Fruit fly (Drosophila melanogaster) whole organism, embryonic: ENCODE measurements around the gene CG4658.
A peak's percentile ranks its signal among the peaks of the same experiment; 100 is the strongest.

Source experiments
- Antp ChIP-seq: fragments of 200-800 bp; sonication (Bioruptor generic); optimal IDR thresholded peaks from 3 replicates; lab custom pipeline; 2016; ENCODE audit warnings: missing biosample characterization, missing genetic modification characterization
- Awh ChIP-seq: fragments of 200-800 bp; sonication (Bioruptor generic); IDR thresholded peaks from 2 replicates; pipeline ENCODE4, ENCODE4 v1.3.6; 2022; ENCODE audit warnings: missing biosample characterization, missing genetic modification characterization
- BEAF-32 ChIP-seq: fragments of 200-800 bp; sonication (Bioruptor generic); optimal IDR thresholded peaks from 3 replicates; lab custom pipeline; 2017; ENCODE audit warnings: missing biosample characterization, missing genetic modification characterization, mild to moderate bottlenecking, moderate library complexity, missing genetic modification reagents
- CG10267 ChIP-seq: fragments of 200-800 bp; sonication (Bioruptor generic); optimal IDR thresholded peaks from 2 replicates; lab custom pipeline; 2018; ENCODE audit warnings: missing biosample characterization, mild to moderate bottlenecking, missing genetic modification characterization, moderate library complexity
- CG10462 ChIP-seq: fragments of 200-800 bp; sonication (Bioruptor generic); optimal IDR thresholded peaks from 2 replicates; lab custom pipeline; 2016; ENCODE audit warnings: missing biosample characterization, missing genetic modification characterization
- CG12155 ChIP-seq: fragments of 200-800 bp; sonication (Bioruptor generic); optimal IDR thresholded peaks from 3 replicates; lab custom pipeline; 2016; ENCODE audit warnings: missing biosample characterization, missing genetic modification characterization
- CG14860 ChIP-seq: fragments of 200-800 bp; sonication (Bioruptor generic); IDR thresholded peaks from 3 replicates; pipeline ENCODE4 v1.3.6; 2022; ENCODE audit warnings: missing biosample characterization, missing genetic modification characterization; ENCODE audit not compliant: partially characterized antibody
- CG17912 ChIP-seq: fragments of 200-800 bp; sonication (Bioruptor generic); optimal IDR thresholded peaks from 2 replicates; lab custom pipeline; 2018; ENCODE audit warnings: missing biosample characterization, mild to moderate bottlenecking, missing genetic modification characterization
- CG3065 ChIP-seq: fragments of 200-800 bp; sonication (Bioruptor generic); optimal IDR thresholded peaks from 2 replicates; lab custom pipeline; 2016; ENCODE audit warnings: missing biosample characterization, missing genetic modification characterization
- CG31365 ChIP-seq: fragments of 200-800 bp; sonication (Bioruptor generic); optimal IDR thresholded peaks from 2 replicates; lab custom pipeline; 2018; ENCODE audit warnings: missing biosample characterization, mild to moderate bottlenecking, missing genetic modification characterization
- CG32532 ChIP-seq: fragments of 200-800 bp; sonication (Bioruptor generic); IDR thresholded peaks from 2 replicates; pipeline ENCODE4 v1.3.6; 2022; ENCODE audit warnings: missing biosample characterization, missing genetic modification characterization
- CG32772 ChIP-seq: fragments of 200-800 bp; sonication (Bioruptor generic); IDR thresholded peaks from 2 replicates; pipeline ENCODE4 v1.3.6; 2022; ENCODE audit warnings: missing biosample characterization, missing genetic modification characterization
- CG3838 ChIP-seq: fragments of 200-800 bp; sonication (Bioruptor generic); optimal IDR thresholded peaks from 3 replicates; lab custom pipeline; 2016; ENCODE audit warnings: missing biosample characterization, missing genetic modification characterization
- CG6254 ChIP-seq: fragments of 200-800 bp; sonication (Bioruptor generic); optimal IDR thresholded peaks from 3 replicates; lab custom pipeline; 2017; ENCODE audit warnings: mild to moderate bottlenecking, missing biosample characterization, missing genetic modification reagents, missing genetic modification characterization
- CG6765 ChIP-seq: fragments of 200-800 bp; sonication (Bioruptor generic); optimal IDR thresholded peaks from 3 replicates; lab custom pipeline; 2017; ENCODE audit warnings: missing biosample characterization, mild to moderate bottlenecking, missing genetic modification characterization
- CG9609 ChIP-seq: fragments of 200-800 bp; sonication (Bioruptor generic); optimal IDR thresholded peaks from 3 replicates; lab custom pipeline; 2016; ENCODE audit warnings: missing biosample characterization, missing genetic modification characterization
- Dfd ChIP-seq, 2 experiments: fragments of >200 bp; optimal IDR thresholded peaks; 2 replicates each; lab custom pipeline; 2017; ENCODE audit warnings: missing biosample characterization in 2 of 2, missing genetic modification characterization in 2 of 2
- Drgx ChIP-seq: fragments of 200-800 bp; sonication (Bioruptor generic); IDR thresholded peaks from 2 replicates; pipeline ENCODE4 v1.3.6; 2022; ENCODE audit warnings: missing biosample characterization, missing genetic modification characterization
- Hmx ChIP-seq: fragments of 200-800 bp; sonication (Bioruptor generic); optimal IDR thresholded peaks from 2 replicates; lab custom pipeline; 2016; ENCODE audit warnings: missing biosample characterization, missing genetic modification characterization
- Hsf ChIP-seq: fragments of 200-800 bp; sonication (Bioruptor generic); optimal IDR thresholded peaks from 3 replicates; lab custom pipeline; 2016; ENCODE audit warnings: missing biosample characterization, missing genetic modification characterization
- Opbp ChIP-seq: fragments of 200-800 bp; sonication (Bioruptor generic); IDR thresholded peaks from 3 replicates; pipeline ENCODE4 v1.3.6; 2022; ENCODE audit warnings: missing biosample characterization, missing genetic modification characterization; ENCODE audit not compliant: partially characterized antibody
- Poxn ChIP-seq: fragments of 200-800 bp; sonication (Bioruptor generic); IDR thresholded peaks from 2 replicates; pipeline ENCODE4 v1.3.6; 2022; ENCODE audit warnings: missing biosample characterization, missing genetic modification characterization
- Spps ChIP-seq: fragments of 200-800 bp; sonication (Bioruptor generic); optimal IDR thresholded peaks from 2 replicates; lab custom pipeline; 2018; ENCODE audit warnings: missing biosample characterization, mild to moderate bottlenecking, missing genetic modification characterization
- ab ChIP-seq: fragments of 200-800 bp; sonication (Bioruptor generic); optimal IDR thresholded peaks from 2 replicates; lab custom pipeline; 2016; ENCODE audit warnings: missing biosample characterization, missing genetic modification characterization
- az2 ChIP-seq: fragments of 200-800 bp; sonication (Bioruptor generic); optimal IDR thresholded peaks from 3 replicates; lab custom pipeline; 2016; ENCODE audit warnings: missing biosample characterization, missing genetic modification characterization
- btn ChIP-seq: fragments of 200-800 bp; sonication (Bioruptor generic); optimal IDR thresholded peaks from 2 replicates; lab custom pipeline; 2016; ENCODE audit warnings: missing biosample characterization, missing genetic modification characterization
- cad ChIP-seq: fragments of >200 bp; optimal IDR thresholded peaks from 2 replicates; lab custom pipeline; 2017; ENCODE audit warnings: missing biosample characterization, missing genetic modification characterization
- cato ChIP-seq: fragments of 200-800 bp; sonication (Bioruptor generic); optimal IDR thresholded peaks from 2 replicates; lab custom pipeline; 2016; ENCODE audit warnings: missing biosample characterization, missing genetic modification characterization, borderline replicate concordance
- chm ChIP-seq: fragments of 200-800 bp; sonication (Bioruptor generic); IDR thresholded peaks from 2 replicates; pipeline ENCODE4 v1.3.6; 2022; ENCODE audit warnings: missing biosample characterization, missing genetic modification characterization
- cwo ChIP-seq: fragments of 200-800 bp; sonication (Bioruptor generic); optimal IDR thresholded peaks from 3 replicates; lab custom pipeline; 2017; ENCODE audit warnings: missing biosample characterization, missing genetic modification characterization, mild to moderate bottlenecking, moderate library complexity, missing genetic modification reagents
- dm ChIP-seq: fragments of 200-800 bp; sonication (Bioruptor generic); optimal IDR thresholded peaks from 3 replicates; lab custom pipeline; 2016; ENCODE audit warnings: missing biosample characterization, missing genetic modification characterization
- dmrt11E ChIP-seq: fragments of 200-800 bp; sonication (Bioruptor generic); optimal IDR thresholded peaks from 3 replicates; lab custom pipeline; 2018; ENCODE audit warnings: missing biosample characterization, mild to moderate bottlenecking, missing genetic modification characterization, moderate library complexity
- ems ChIP-seq: fragments of 200-800 bp; sonication (Bioruptor generic); optimal IDR thresholded peaks from 3 replicates; lab custom pipeline; 2016; ENCODE audit warnings: missing biosample characterization, missing genetic modification characterization
- exex ChIP-seq: fragments of 200-800 bp; sonication (Bioruptor generic); optimal IDR thresholded peaks from 4 replicates; lab custom pipeline; 2018; ENCODE audit warnings: missing biosample characterization, mild to moderate bottlenecking, missing genetic modification characterization, moderate library complexity
- eyg ChIP-seq: fragments of 200-800 bp; sonication (Bioruptor generic); optimal IDR thresholded peaks from 3 replicates; lab custom pipeline; 2016; ENCODE audit warnings: missing biosample characterization, missing genetic modification characterization
- h ChIP-seq: fragments of >200 bp; optimal IDR thresholded peaks from 2 replicates; lab custom pipeline; 2017
- her ChIP-seq: fragments of 200-800 bp; sonication (Bioruptor generic); optimal IDR thresholded peaks from 2 replicates; lab custom pipeline; 2016; ENCODE audit warnings: missing biosample characterization, missing genetic modification characterization
- kay ChIP-seq: fragments of 200-800 bp; sonication (Bioruptor generic); optimal IDR thresholded peaks from 2 replicates; lab custom pipeline; 2016; ENCODE audit warnings: missing biosample characterization, missing genetic modification characterization
- nerfin-2 ChIP-seq: fragments of 200-800 bp; sonication (Bioruptor generic); IDR thresholded peaks from 2 replicates; pipeline ENCODE4 v1.3.6; 2022; ENCODE audit warnings: missing biosample characterization, missing genetic modification characterization; ENCODE audit not compliant: partially characterized antibody
- onecut ChIP-seq: fragments of 200-800 bp; sonication (Bioruptor generic); IDR thresholded peaks from 2 replicates; pipeline ENCODE4 v1.3.6; 2022; ENCODE audit warnings: missing biosample characterization, missing genetic modification characterization
- p53 ChIP-seq: fragments of 200-800 bp; sonication (Bioruptor generic); optimal IDR thresholded peaks from 2 replicates; lab custom pipeline; 2016; ENCODE audit warnings: missing biosample characterization, missing genetic modification characterization
- pnt ChIP-seq: fragments of 200-800 bp; sonication (Bioruptor generic); optimal IDR thresholded peaks from 3 replicates; lab custom pipeline; 2016; ENCODE audit warnings: missing biosample characterization, missing genetic modification characterization
- rib ChIP-seq: fragments of 200-800 bp; sonication (Bioruptor generic); IDR thresholded peaks from 2 replicates; pipeline ENCODE4 v1.3.6; 2022; ENCODE audit warnings: missing biosample characterization, missing genetic modification characterization
- sens ChIP-seq: fragments of 200-800 bp; sonication (Bioruptor generic); peaks from one replicate; lab custom pipeline; 2016; ENCODE audit warnings: missing biosample characterization, missing genetic modification characterization
- sob ChIP-seq: fragments of 200-800 bp; sonication (Bioruptor generic); IDR thresholded peaks from 2 replicates; pipeline ENCODE4 v1.3.6; 2022; ENCODE audit warnings: missing biosample characterization, missing genetic modification characterization
- ssp ChIP-seq: fragments of 200-800 bp; sonication (Bioruptor generic); IDR thresholded peaks from 2 replicates; pipeline ENCODE4 v1.3.6; 2022; ENCODE audit warnings: missing biosample characterization, missing genetic modification characterization
- tio ChIP-seq: fragments of 200-800 bp; sonication (Bioruptor generic); optimal IDR thresholded peaks from 2 replicates; lab custom pipeline; 2017; ENCODE audit warnings: missing biosample characterization, missing genetic modification characterization, inconsistent platforms
- unc-4 ChIP-seq: fragments of 200-800 bp; sonication (Bioruptor generic); IDR thresholded peaks from 2 replicates; pipeline ENCODE4 v1.3.6; 2022; ENCODE audit warnings: missing biosample characterization, missing genetic modification characterization; ENCODE audit not compliant: partially characterized antibody
- vfl ChIP-seq: fragments of 200-800 bp; sonication (Bioruptor generic); optimal IDR thresholded peaks from 2 replicates; lab custom pipeline; 2016; ENCODE audit warnings: missing biosample characterization, missing genetic modification characterization
- wor ChIP-seq: fragments of 200-800 bp; sonication (Bioruptor generic); IDR thresholded peaks from 2 replicates; pipeline ENCODE4 v1.3.6; 2022; ENCODE audit warnings: missing biosample characterization, missing genetic modification characterization

The CG4658 gene

DNA sequence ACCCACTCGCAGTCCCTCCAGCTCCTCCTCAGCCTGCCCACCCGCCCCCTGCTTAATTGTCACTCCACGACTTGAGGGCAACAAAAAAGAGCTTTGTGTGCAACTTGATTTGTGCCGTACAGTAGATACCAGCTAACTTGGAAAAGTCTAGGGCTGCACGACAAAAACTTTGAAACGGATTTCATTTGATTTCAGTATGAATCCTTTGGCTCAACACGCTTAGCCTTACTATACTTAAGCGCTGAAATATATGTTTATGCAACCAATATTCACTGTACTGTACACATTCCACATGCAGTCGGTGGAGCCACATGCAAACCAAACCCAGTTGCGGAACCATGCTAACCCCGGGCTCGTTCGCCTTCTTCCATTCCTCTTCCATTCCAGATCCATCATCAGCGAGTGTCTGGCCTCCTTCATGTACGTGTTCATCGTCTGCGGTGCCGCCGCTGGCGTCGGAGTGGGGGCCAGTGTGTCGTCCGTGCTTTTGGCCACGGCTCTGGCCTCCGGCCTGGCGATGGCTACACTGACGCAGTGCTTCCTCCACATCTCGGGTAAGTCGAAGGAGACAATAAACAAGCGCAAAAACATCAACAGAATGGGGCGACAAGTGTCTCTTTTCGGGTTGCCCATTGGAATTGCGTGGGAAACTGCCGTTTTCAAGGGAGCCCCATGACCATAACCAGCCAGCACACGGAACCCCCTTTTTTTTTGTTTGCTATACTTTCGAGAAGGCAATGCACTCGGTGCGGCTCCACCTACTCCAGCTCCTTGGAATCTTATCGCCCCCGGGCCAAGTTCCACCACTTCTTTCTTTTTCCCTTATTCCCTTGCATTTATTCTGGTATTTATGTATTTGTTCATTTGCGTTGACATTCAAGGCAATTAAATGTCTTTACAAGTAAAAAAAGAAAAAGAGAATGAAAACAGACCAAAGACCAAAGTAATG lies 29.7 kb downstream of the CG4658 start (continued):
- TF ChIP-seq unc-4, result no peak
- TF ChIP-seq dmrt11E, result peak; percentile 32
- peak; percentile 18; the same call in 1 of the 2 replicates for TF ChIP-seq CG32532 (GFP tag; lab: Robert Waterston, UW)
- TF ChIP-seq vfl (GFP tag; lab: Kevin White, UChicago), result no peak
- peak; percentile 75 for TF ChIP-seq Awh
- TF ChIP-seq CG17912, result no peak
- TF ChIP-seq CG14860 (GFP tag; lab: Robert Waterston, UW), result no peak
- TF ChIP-seq Antp, result peak; percentile 43
- peak; percentile 34 for TF ChIP-seq az2 (GFP tag; lab: Kevin White, UChicago)
- TF ChIP-seq CG10267, result peak; percentile 36
- TF ChIP-seq CG32772 (GFP tag; lab: Robert Waterston, UW), result peak; percentile 76; the same call in 1 of the 2 replicates
- no peak for TF ChIP-seq eyg (GFP tag; lab: Kevin White, UChicago)
- no peak for TF ChIP-seq rib (GFP tag; lab: Robert Waterston, UW)
- TF ChIP-seq pnt (GFP tag; lab: Kevin White, UChicago), result no peak
- TF ChIP-seq ems (GFP tag; lab: Kevin White, UChicago), result no peak
- peak; percentile 4 for TF ChIP-seq Hsf
- no peak for TF ChIP-seq ab (GFP tag; lab: Kevin White, UChicago)
- no peak for TF ChIP-seq cad
- no peak for TF ChIP-seq CG6765 (GFP tag; lab: Kevin White, UChicago)
- TF ChIP-seq p53 (GFP tag; lab: Kevin White, UChicago), result no peak
- no peak for TF ChIP-seq CG31365 (tag; lab: Kevin White, UChicago)
- no peak for TF ChIP-seq kay
- TF ChIP-seq nerfin-2 (GFP tag; lab: Robert Waterston, UW), result no peak
- peak; percentile 94 for TF ChIP-seq sens
- TF ChIP-seq Spps (tag; lab: Kevin White, UChicago), result peak; percentile 50
- no peak for TF ChIP-seq CG3838 (GFP tag; lab: Kevin White, UChicago)
- no peak for TF ChIP-seq Opbp (GFP tag; lab: Robert Waterston, UW)
- TF ChIP-seq CG6254 (GFP tag; lab: Kevin White, UChicago), result no peak
- peak; percentile 34 for TF ChIP-seq wor
- TF ChIP-seq CG12155 (GFP tag; lab: Kevin White, UChicago), result no peak
- TF ChIP-seq Dfd (GFP tag; optimal IDR thresholded peaks at IDR 0.05; lab: Kevin White, UChicago), result no peak
- peak; percentile 44 for TF ChIP-seq CG9609 (GFP tag; lab: Kevin White, UChicago)
- TF ChIP-seq Drgx, result peak; percentile 94
- no peak for TF ChIP-seq cato (GFP tag; lab: Kevin White, UChicago)
- no peak for TF ChIP-seq CG3065
- TF ChIP-seq Poxn (GFP tag; lab: Robert Waterston, UW), result no peak
- peak; percentile 52 for TF ChIP-seq ssp (GFP tag; lab: Robert Waterston, UW)
- TF ChIP-seq onecut, result peak; percentile 68
- no peak for TF ChIP-seq dm (GFP tag; lab: Kevin White, UChicago)
- TF ChIP-seq sob, result peak; percentile 17; the same call in 1 of the 2 replicates
- no peak for TF ChIP-seq exex (tag; lab: Kevin White, UChicago)
- no peak for TF ChIP-seq tio
- no peak for TF ChIP-seq Hmx (GFP tag; lab: Kevin White, UChicago)
- TF ChIP-seq h (lab: Kevin White, UChicago), result no peak
- no peak for TF ChIP-seq BEAF-32 (GFP tag; lab: Kevin White, UChicago)
- TF ChIP-seq her (GFP tag; lab: Kevin White, UChicago), result no peak
- no peak for TF ChIP-seq CG10462 (GFP tag; lab: Kevin White, UChicago)
- no peak for TF ChIP-seq chm (GFP tag; lab: Robert Waterston, UW)
- TF ChIP-seq cwo (GFP tag; lab: Kevin White, UChicago), result no peak
- TF ChIP-seq btn (GFP tag; lab: Kevin White, UChicago), result peak; percentile 18
